Fruit fly (Drosophila melanogaster) whole organism, pupa: ENCODE data around the gene Sec71.

Experiments
- CG10348 ChIP-seq: fragments of 200-800 bp; sonication (Bioruptor generic); IDR thresholded peaks from 2 replicates; pipeline ENCODE4 v1.3.6; 2022; ENCODE audit warnings: missing biosample characterization, missing genetic modification characterization
- CG14655 ChIP-seq: fragments of 200-800 bp; sonication (Bioruptor generic); optimal IDR thresholded peaks from 3 replicates; lab custom pipeline; 2017; ENCODE audit warnings: mild to moderate bottlenecking, missing biosample characterization, missing genetic modification reagents, missing genetic modification characterization
- CG32121 ChIP-seq: fragments of 200-800 bp; sonication (Bioruptor generic); IDR thresholded peaks from 2 replicates; pipeline ENCODE4 v1.3.6; 2022; ENCODE audit warnings: missing biosample characterization, missing genetic modification characterization
- CG34367 ChIP-seq: fragments of 200-800 bp; sonication (Bioruptor generic); optimal IDR thresholded peaks from 2 replicates; lab custom pipeline; 2018; ENCODE audit warnings: missing biosample characterization, mild to moderate bottlenecking, missing genetic modification characterization
- CG8159 ChIP-seq: fragments of 200-800 bp; sonication (Bioruptor generic); optimal IDR thresholded peaks from 3 replicates; lab custom pipeline; 2018; ENCODE audit warnings: missing biosample characterization, mild to moderate bottlenecking, missing genetic modification characterization, moderate library complexity
- CG8301 ChIP-seq: fragments of 200-800 bp; sonication (Bioruptor generic); optimal IDR thresholded peaks from 2 replicates; lab custom pipeline; 2018; ENCODE audit warnings: missing biosample characterization, mild to moderate bottlenecking, missing genetic modification characterization
- D1 ChIP-seq: fragments of 200-800 bp; sonication (Bioruptor generic); optimal IDR thresholded peaks from 2 replicates; lab custom pipeline; 2018; ENCODE audit warnings: missing biosample characterization, mild to moderate bottlenecking, missing genetic modification characterization, moderate library complexity
- EcR ChIP-seq: fragments of 200-800 bp; sonication (Bioruptor generic); optimal IDR thresholded peaks from 3 replicates; lab custom pipeline; 2019; ENCODE audit warnings: missing biosample characterization, missing genetic modification characterization, mild to moderate bottlenecking, moderate library complexity, missing genetic modification reagents
- Pif1A ChIP-seq: fragments of 200-800 bp; sonication (Bioruptor generic); optimal IDR thresholded peaks from 3 replicates; lab custom pipeline; 2016; ENCODE audit warnings: missing biosample characterization, missing genetic modification characterization
- fd96Ca ChIP-seq: fragments of 200-800 bp; sonication (Bioruptor generic); IDR thresholded peaks from 3 replicates; pipeline ENCODE4 v1.3.6; 2022; ENCODE audit warnings: missing biosample characterization, missing genetic modification characterization
- gl ChIP-seq: fragments of 200-800 bp; sonication (Bioruptor generic); optimal IDR thresholded peaks from 2 replicates; lab custom pipeline; 2018; ENCODE audit warnings: missing biosample characterization, mild to moderate bottlenecking, missing genetic modification characterization

dm6 chr2L:13820948-13821347 is 27.6 kb downstream of the Sec71 start, which contains the start of gene b:
- TF ChIP-seq fd96Ca (GFP tag; lab: Robert Waterston, UW) (no peak), CG8301 (no peak), D1 (tag; lab: Kevin White, UChicago) (no peak), CG14655 (GFP tag; lab: Kevin White, UChicago) (no peak), CG8159 (tag; lab: Kevin White, UChicago) (no peak), CG34367 (tag; lab: Kevin White, UChicago) (no peak), gl (tag; lab: Kevin White, UChicago) (no peak), EcR (no peak), Pif1A (GFP tag; lab: Kevin White, UChicago) (no peak), CG32121 (no peak), CG10348 (GFP tag; lab: Robert Waterston, UW) (no peak)
